Worm (Caenorhabditis elegans) whole organism, L2 larva: ENCODE data around the gene R05H5.4.

Source experiments
- ZK546.5 ChIP-seq: sonication (generic microtip); optimal IDR thresholded peaks from 2 replicates; lab custom pipeline; 2017; ENCODE audit warnings: missing biosample characterization, missing genetic modification characterization
- aly-2 ChIP-seq: fragments of 150-350 bp; optimal IDR thresholded peaks from 2 replicates; lab custom pipeline; 2014; ENCODE audit warnings: missing biosample characterization, missing genetic modification characterization
- egl-27 ChIP-seq: sonication (generic microtip); optimal IDR thresholded peaks from 3 replicates; lab custom pipeline; 2017; ENCODE audit warnings: missing biosample characterization, missing genetic modification reagents, missing genetic modification characterization
- nhr-25 ChIP-seq: fragments of 150-350 bp; sonication (generic microtip); optimal IDR thresholded peaks from 3 replicates; lab custom pipeline; 2014; ENCODE audit warnings: missing biosample characterization, missing genetic modification characterization
- ztf-11 ChIP-seq: sonication (generic microtip); optimal IDR thresholded peaks from 2 replicates; lab custom pipeline; 2017; ENCODE audit warnings: missing biosample characterization, missing genetic modification characterization

- TF ChIP-seq aly-2 (tag; lab: Kevin White, UChicago): no peak
- TF ChIP-seq ZK546.5 (tag; lab: Kevin White, UChicago): no peak
- TF ChIP-seq nhr-25 (tag; lab: Kevin White, UChicago): no peak
- peak; percentile 12 for TF ChIP-seq ztf-11
- TF ChIP-seq egl-27 (tag; lab: Kevin White, UChicago): peak; percentile 48
These were observed 30.7 kb downstream of the R05H5.4 start, which contains the start of gene daf-19 for ce11 chrII:10168905-10169782.
